Fruit fly (Drosophila melanogaster) whole organism, adult: ENCODE results near the gene Hpd.

Experiments used
- CG11617 ChIP-seq: fragments of 200-800 bp; sonication (Bioruptor generic); optimal IDR thresholded peaks from 2 replicates; lab custom pipeline; 2017; ENCODE audit warnings: mild to moderate bottlenecking, missing biosample characterization, missing genetic modification reagents, missing genetic modification characterization
- CG14711 ChIP-seq: fragments of 200-800 bp; sonication (Bioruptor generic); optimal IDR thresholded peaks from 2 replicates; lab custom pipeline; 2018; ENCODE audit warnings: missing biosample characterization, mild to moderate bottlenecking, missing genetic modification characterization, moderate library complexity
- CG1620 ChIP-seq: fragments of 200-800 bp; sonication (Bioruptor generic); optimal IDR thresholded peaks from 2 replicates; lab custom pipeline; 2016; ENCODE audit warnings: missing biosample characterization, missing genetic modification characterization
- CG33017 ChIP-seq: fragments of 200-800 bp; sonication (Bioruptor generic); optimal IDR thresholded peaks from 2 replicates; lab custom pipeline; 2018; ENCODE audit warnings: missing biosample characterization, mild to moderate bottlenecking, missing genetic modification characterization, moderate library complexity
- CG7101 ChIP-seq: fragments of 200-800 bp; sonication (Bioruptor generic); optimal IDR thresholded peaks from 2 replicates; lab custom pipeline; 2018; ENCODE audit warnings: missing biosample characterization, mild to moderate bottlenecking, missing genetic modification characterization, moderate library complexity
- Hr96 ChIP-seq: fragments of 200-800 bp; sonication (Bioruptor generic); optimal IDR thresholded peaks from 2 replicates; lab custom pipeline; 2016; ENCODE audit warnings: missing biosample characterization, missing genetic modification characterization
- Mnt ChIP-seq: fragments of 200-800 bp; sonication (Bioruptor generic); optimal IDR thresholded peaks from 2 replicates; lab custom pipeline; 2016; ENCODE audit warnings: missing biosample characterization, mild to moderate bottlenecking, missing genetic modification characterization
- cic ChIP-seq: fragments of 200-800 bp; sonication (Bioruptor generic); optimal IDR thresholded peaks from 2 replicates; lab custom pipeline; 2017; ENCODE audit warnings: missing biosample characterization, mild to moderate bottlenecking, missing genetic modification characterization, moderate library complexity
- cnc ChIP-seq, 2 experiments: fragments of >200 bp; optimal IDR thresholded peaks; 2 replicates each; lab custom pipeline; 2017
- kay ChIP-seq: fragments of 200-800 bp; sonication (Bioruptor generic); peaks from one replicate; lab custom pipeline; 2016; ENCODE audit warnings: missing biosample characterization, missing genetic modification characterization, borderline replicate concordance

The Hpd gene

DNA sequence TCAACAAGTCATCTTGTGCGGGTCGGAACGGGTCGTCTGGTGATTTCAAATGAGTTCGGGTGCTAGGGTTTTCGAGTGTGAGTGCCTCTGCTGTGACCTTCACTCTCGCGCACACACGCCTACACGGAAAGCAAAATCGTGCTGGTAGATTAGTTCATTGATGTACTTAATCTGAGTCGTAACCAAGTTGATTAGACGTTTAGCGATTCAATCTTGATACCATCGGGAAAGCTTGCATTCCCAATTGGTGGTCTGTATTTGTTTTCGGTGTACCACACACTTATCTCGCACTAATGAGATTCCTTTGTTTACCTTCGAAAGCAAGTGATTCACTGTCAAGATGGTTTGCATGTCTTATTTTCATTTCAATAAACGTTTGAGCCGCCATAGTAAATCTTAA is 50.7 kb downstream of the Hpd start:
- TF ChIP-seq kay (GFP tag; lab: Kevin White, UChicago) (peak; percentile 94), CG11617 (no peak), CG14711 (tag; lab: Kevin White, UChicago) (peak; percentile 21), cnc (optimal IDR thresholded peaks at IDR 0.05; lab: Kevin White, UChicago) (no peak), Mnt (GFP tag; lab: Kevin White, UChicago) (peak; percentile 50), CG33017 (peak; percentile 41), Hr96 (GFP tag; lab: Kevin White, UChicago) (no peak), cic (GFP tag; lab: Kevin White, UChicago) (peak; percentile 89), CG7101 (tag; lab: Kevin White, UChicago) (peak; percentile 41), CG1620 (GFP tag; lab: Kevin White, UChicago) (no peak)
